Fruit fly (Drosophila melanogaster) whole organism, embryonic: ENCODE data around the gene CG43291.
A peak's percentile ranks its signal among the peaks of the same experiment; 100 is the strongest.

Experiments used
- Ada2b ChIP-seq: fragments of 200-800 bp; sonication (Bioruptor generic); IDR thresholded peaks from 2 replicates; pipeline ENCODE4 v1.3.6; 2022; ENCODE audit warnings: missing biosample characterization, missing genetic modification characterization
- Adf1 ChIP-seq: fragments of 200-800 bp; sonication (Bioruptor generic); IDR thresholded peaks from 2 replicates; pipeline ENCODE4 v1.3.6; 2022; ENCODE audit warnings: missing biosample characterization, missing genetic modification characterization
- CG10267 ChIP-seq: fragments of 200-800 bp; sonication (Bioruptor generic); optimal IDR thresholded peaks from 2 replicates; lab custom pipeline; 2018; ENCODE audit warnings: missing biosample characterization, mild to moderate bottlenecking, missing genetic modification characterization, moderate library complexity
- CG14441 ChIP-seq: fragments of 200-800 bp; sonication (Bioruptor generic); IDR thresholded peaks from 2 replicates; pipeline ENCODE4 v1.3.6; 2022; ENCODE audit warnings: missing biosample characterization, missing genetic modification characterization
- CG15011 ChIP-seq: fragments of 200-800 bp; sonication (Bioruptor generic); optimal IDR thresholded peaks from 3 replicates; lab custom pipeline; 2018; ENCODE audit warnings: missing biosample characterization, mild to moderate bottlenecking, missing genetic modification characterization
- CG15269 ChIP-seq: fragments of 200-800 bp; sonication (Bioruptor generic); optimal IDR thresholded peaks from 2 replicates; lab custom pipeline; 2018; ENCODE audit warnings: missing biosample characterization, mild to moderate bottlenecking, missing genetic modification characterization, moderate library complexity
- CG17361 ChIP-seq: fragments of 200-800 bp; sonication (Bioruptor generic); IDR thresholded peaks from 3 replicates; pipeline ENCODE4 v1.3.6; 2022; ENCODE audit warnings: missing biosample characterization, missing genetic modification characterization
- CG18476 ChIP-seq: fragments of 200-800 bp; sonication (Bioruptor generic); optimal IDR thresholded peaks from 2 replicates; lab custom pipeline; 2016; ENCODE audit warnings: missing biosample characterization, mild to moderate bottlenecking, missing genetic modification characterization
- CG2129 ChIP-seq: fragments of 200-800 bp; sonication (Bioruptor generic); IDR thresholded peaks from 2 replicates; pipeline ENCODE4 v1.3.6; 2022; ENCODE audit warnings: missing biosample characterization, missing genetic modification characterization; ENCODE audit not compliant: partially characterized antibody
- CG31388 ChIP-seq: fragments of 200-800 bp; sonication (Bioruptor generic); optimal IDR thresholded peaks from 2 replicates; lab custom pipeline; 2016; ENCODE audit warnings: missing biosample characterization, missing genetic modification characterization
- CG4328 ChIP-seq: fragments of 200-800 bp; sonication (Bioruptor generic); optimal IDR thresholded peaks from 3 replicates; lab custom pipeline; 2017; ENCODE audit warnings: missing biosample characterization, missing genetic modification reagents, missing genetic modification characterization
- CG6175 ChIP-seq: fragments of 200-800 bp; sonication (Bioruptor generic); IDR thresholded peaks from 3 replicates; pipeline ENCODE4 v1.3.6; 2022; ENCODE audit warnings: missing biosample characterization, missing genetic modification characterization
- CG6791 ChIP-seq: fragments of 200-800 bp; sonication (Bioruptor generic); IDR thresholded peaks from 3 replicates; pipeline ENCODE4 v1.3.6; 2022; ENCODE audit warnings: missing biosample characterization, missing genetic modification characterization; ENCODE audit not compliant: partially characterized antibody
- CG6813 ChIP-seq: fragments of 200-800 bp; sonication (Bioruptor generic); optimal IDR thresholded peaks from 2 replicates; lab custom pipeline; 2017; ENCODE audit warnings: missing biosample characterization, missing genetic modification characterization, mild to moderate bottlenecking, moderate library complexity, missing genetic modification reagents
- CG7556 ChIP-seq: fragments of 200-800 bp; sonication (Bioruptor generic); optimal IDR thresholded peaks from 2 replicates; lab custom pipeline; 2017; ENCODE audit warnings: missing biosample characterization, mild to moderate bottlenecking, missing genetic modification characterization
- CG8281 ChIP-seq: fragments of 200-800 bp; sonication (Bioruptor generic); optimal IDR thresholded peaks from 2 replicates; lab custom pipeline; 2018; ENCODE audit warnings: missing biosample characterization, mild to moderate bottlenecking, missing genetic modification characterization, moderate library complexity
- CTCF ChIP-seq: fragments of 200-800 bp; sonication (Bioruptor generic); optimal IDR thresholded peaks from 2 replicates; lab custom pipeline; 2017; ENCODE audit warnings: missing biosample characterization, mild to moderate bottlenecking, missing genetic modification characterization, moderate library complexity
- CkIIα-i1 ChIP-seq: fragments of 200-800 bp; sonication (Bioruptor generic); IDR thresholded peaks from 2 replicates; pipeline ENCODE4 v1.3.6; 2022; ENCODE audit warnings: missing biosample characterization, missing genetic modification characterization
- Dip2 ChIP-seq: fragments of 200-800 bp; sonication (Bioruptor generic); IDR thresholded peaks from 2 replicates; pipeline ENCODE4 v1.3.6; 2022; ENCODE audit warnings: missing biosample characterization, missing genetic modification characterization
- E2f2 ChIP-seq: fragments of 200-800 bp; sonication (Bioruptor generic); IDR thresholded peaks from 2 replicates; pipeline ENCODE4 v1.3.6; 2022; ENCODE audit warnings: missing biosample characterization, missing genetic modification characterization
- ERR ChIP-seq: fragments of 200-800 bp; sonication (Bioruptor generic); optimal IDR thresholded peaks from 2 replicates; lab custom pipeline; 2016; ENCODE audit warnings: missing biosample characterization, missing genetic modification characterization
- Gug ChIP-seq: fragments of 200-800 bp; sonication (Bioruptor generic); IDR thresholded peaks from 4 replicates; pipeline ENCODE4 v1.3.6; 2022; ENCODE audit warnings: missing biosample characterization, missing genetic modification characterization
- Hey ChIP-seq: fragments of 200-800 bp; sonication (Bioruptor generic); optimal IDR thresholded peaks from 3 replicates; lab custom pipeline; 2018; ENCODE audit warnings: missing biosample characterization, mild to moderate bottlenecking, missing genetic modification characterization
- Hr3 ChIP-seq: fragments of 200-800 bp; sonication (Bioruptor generic); optimal IDR thresholded peaks from 3 replicates; lab custom pipeline; 2016; ENCODE audit warnings: missing biosample characterization, missing genetic modification characterization
- Jarid2 ChIP-seq: fragments of 200-800 bp; sonication (Bioruptor generic); optimal IDR thresholded peaks from 3 replicates; lab custom pipeline; 2017; ENCODE audit warnings: mild to moderate bottlenecking, missing biosample characterization, missing genetic modification reagents, missing genetic modification characterization
- Optix ChIP-seq: fragments of 200-800 bp; sonication (Bioruptor generic); IDR thresholded peaks from 3 replicates; pipeline ENCODE4 v1.3.6; 2022; ENCODE audit warnings: missing biosample characterization, missing genetic modification characterization
- Sin3A ChIP-seq: fragments of >200 bp; optimal IDR thresholded peaks from 2 replicates; lab custom pipeline; 2018
- Sox100B ChIP-seq: fragments of 200-800 bp; sonication (Bioruptor generic); optimal IDR thresholded peaks from 3 replicates; lab custom pipeline; 2018; ENCODE audit warnings: missing biosample characterization, mild to moderate bottlenecking, missing genetic modification characterization
- Sry-δ ChIP-seq: fragments of 200-800 bp; sonication (Bioruptor generic); optimal IDR thresholded peaks from 2 replicates; lab custom pipeline; 2016; ENCODE audit warnings: missing biosample characterization, missing genetic modification characterization
- bab2 ChIP-seq: fragments of 200-800 bp; sonication (Bioruptor generic); optimal IDR thresholded peaks from 2 replicates; lab custom pipeline; 2016; ENCODE audit warnings: missing biosample characterization, missing genetic modification characterization
- cg ChIP-seq: fragments of 200-800 bp; sonication (Bioruptor generic); optimal IDR thresholded peaks from 3 replicates; lab custom pipeline; 2019; ENCODE audit warnings: missing biosample characterization, mild to moderate bottlenecking, missing genetic modification characterization, moderate library complexity
- chn ChIP-seq: fragments of 200-800 bp; sonication (Bioruptor generic); optimal IDR thresholded peaks from 2 replicates; lab custom pipeline; 2016; ENCODE audit warnings: missing biosample characterization, missing genetic modification characterization
- ci ChIP-seq: fragments of 200-800 bp; sonication (Bioruptor generic); IDR thresholded peaks from 3 replicates; pipeline ENCODE4 v1.3.6; 2022; ENCODE audit warnings: missing biosample characterization, missing genetic modification characterization
- crc ChIP-seq: fragments of 200-800 bp; sonication (Bioruptor generic); optimal IDR thresholded peaks from 2 replicates; lab custom pipeline; 2016; ENCODE audit warnings: missing biosample characterization, missing genetic modification characterization
- dimm ChIP-seq: fragments of 200-800 bp; sonication (Bioruptor generic); IDR thresholded peaks from 2 replicates; pipeline ENCODE4 v1.3.6; 2022; ENCODE audit warnings: missing biosample characterization, missing genetic modification characterization
- dmrt11E ChIP-seq: fragments of 200-800 bp; sonication (Bioruptor generic); optimal IDR thresholded peaks from 3 replicates; lab custom pipeline; 2018; ENCODE audit warnings: missing biosample characterization, mild to moderate bottlenecking, missing genetic modification characterization, moderate library complexity
- exex ChIP-seq: fragments of 200-800 bp; sonication (Bioruptor generic); optimal IDR thresholded peaks from 4 replicates; lab custom pipeline; 2018; ENCODE audit warnings: missing biosample characterization, mild to moderate bottlenecking, missing genetic modification characterization, moderate library complexity
- fd3F ChIP-seq: fragments of 200-800 bp; sonication (Bioruptor generic); optimal IDR thresholded peaks from 2 replicates; lab custom pipeline; 2018; ENCODE audit warnings: missing biosample characterization, mild to moderate bottlenecking, missing genetic modification characterization, moderate library complexity
- gem ChIP-seq: fragments of 200-800 bp; sonication (Bioruptor generic); optimal IDR thresholded peaks from 2 replicates; lab custom pipeline; 2019; ENCODE audit warnings: missing biosample characterization, mild to moderate bottlenecking, missing genetic modification characterization, moderate library complexity
- gsb ChIP-seq: fragments of 200-800 bp; sonication (Bioruptor generic); IDR thresholded peaks from 2 replicates; pipeline ENCODE4 v1.3.6; 2022; ENCODE audit warnings: missing biosample characterization, missing genetic modification characterization
- jing ChIP-seq: fragments of 200-800 bp; sonication (Bioruptor generic); optimal IDR thresholded peaks from 2 replicates; lab custom pipeline; 2018; ENCODE audit warnings: missing biosample characterization, mild to moderate bottlenecking, missing genetic modification characterization
- lbe ChIP-seq: fragments of 200-800 bp; sonication (Bioruptor generic); optimal IDR thresholded peaks from 2 replicates; lab custom pipeline; 2016; ENCODE audit warnings: missing biosample characterization, mild to moderate bottlenecking, missing genetic modification characterization
- maf-S ChIP-seq: fragments of 200-800 bp; sonication (Bioruptor generic); optimal IDR thresholded peaks from 2 replicates; lab custom pipeline; 2016; ENCODE audit warnings: missing biosample characterization, missing genetic modification characterization
- mld ChIP-seq: fragments of 200-800 bp; sonication (Bioruptor generic); IDR thresholded peaks from 3 replicates; pipeline ENCODE4 v1.3.6; 2022; ENCODE audit warnings: missing biosample characterization, missing genetic modification characterization; ENCODE audit not compliant: partially characterized antibody
- peb ChIP-seq: fragments of 200-800 bp; sonication (Bioruptor generic); IDR thresholded peaks from 2 replicates; pipeline ENCODE4 v1.3.6; 2022; ENCODE audit warnings: missing biosample characterization, missing genetic modification characterization
- pfk ChIP-seq: fragments of 200-800 bp; sonication (Bioruptor generic); optimal IDR thresholded peaks from 2 replicates; lab custom pipeline; 2018; ENCODE audit warnings: missing biosample characterization, mild to moderate bottlenecking, missing genetic modification characterization, moderate library complexity
- sc ChIP-seq, 3 experiments: fragments of >200 bp in 2 of 3; fragments of 200-800 bp in 1 of 3; sonication (Bioruptor generic) in 1 of 3; optimal IDR thresholded peaks; 2 replicates in 2 of 3; 3 replicates in 1 of 3; lab custom pipeline; 2017; ENCODE audit warnings: mild to moderate bottlenecking in 1 of 3, missing biosample characterization in 1 of 3, missing genetic modification characterization in 1 of 3, missing genetic modification reagents in 1 of 3
- sens-2 ChIP-seq: fragments of 200-800 bp; sonication (Bioruptor generic); IDR thresholded peaks from 2 replicates; pipeline ENCODE4 v1.3.6; 2022; ENCODE audit warnings: missing biosample characterization, missing genetic modification characterization
- sr ChIP-seq: fragments of 200-800 bp; sonication (Bioruptor generic); IDR thresholded peaks from 3 replicates; pipeline ENCODE4 v1.3.6; 2022; ENCODE audit warnings: missing biosample characterization, missing genetic modification characterization

Gene CG43291

DNA sequence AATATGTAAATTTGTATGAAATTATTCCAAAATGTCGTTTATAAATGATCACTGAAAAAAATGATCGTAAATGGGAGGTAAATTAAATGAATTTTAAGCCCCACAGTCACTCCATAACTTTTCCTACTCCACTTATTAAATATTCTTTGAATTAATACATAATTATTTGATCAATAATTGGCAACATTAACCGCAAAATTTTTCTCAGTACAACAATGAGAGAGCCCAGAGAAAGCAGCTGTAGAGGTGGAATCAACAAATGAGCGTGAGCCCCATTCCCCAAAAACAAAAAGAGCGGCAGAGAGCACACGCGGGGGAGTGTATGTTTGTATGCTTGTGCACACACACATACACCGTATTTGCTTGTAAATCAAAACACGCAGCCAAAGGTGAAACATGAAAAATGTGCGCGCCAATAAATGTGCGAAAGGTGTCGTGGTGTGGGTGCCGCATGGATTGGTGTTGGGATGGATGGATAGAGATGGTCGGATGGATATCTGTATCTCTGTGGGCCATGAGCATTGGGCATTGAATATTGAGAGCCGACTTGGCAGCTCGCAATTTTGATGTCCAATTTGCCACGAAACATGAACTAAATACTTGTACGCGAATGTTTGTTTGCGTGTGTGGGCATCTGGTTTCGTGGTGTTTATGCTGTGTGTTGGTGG lies 39.4 kb upstream of the CG43291 start (continued):
- TF ChIP-seq CG7556, result peak; percentile 99
- no peak for TF ChIP-seq Dip2 (GFP tag; lab: Robert Waterston, UW)

DNA sequence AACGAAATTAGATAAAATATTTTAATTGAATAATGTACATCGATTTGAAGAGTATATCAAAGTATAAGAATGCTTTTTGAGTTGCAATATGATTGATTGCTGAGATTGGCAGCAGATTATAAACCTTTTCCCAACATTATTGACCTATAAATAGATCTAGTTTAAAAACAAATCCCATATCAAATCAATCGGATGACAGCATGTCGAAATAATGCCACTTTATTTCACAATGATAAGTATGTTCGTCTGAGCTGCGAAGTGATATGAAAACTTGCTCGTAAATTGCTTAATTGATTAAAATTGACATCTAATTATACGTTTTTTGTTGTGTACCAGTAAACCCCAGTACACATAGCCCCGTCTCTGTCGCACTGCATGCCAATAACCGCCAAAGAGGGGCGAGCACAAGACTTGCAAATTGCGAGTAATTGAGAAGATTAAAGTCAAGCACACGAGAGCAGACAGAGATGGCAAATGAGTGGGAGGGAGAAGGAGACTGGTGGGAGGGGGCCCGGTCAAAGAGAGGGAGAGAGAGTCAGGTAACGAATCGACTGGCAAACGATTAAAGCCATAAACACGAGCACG lies 38.7 kb upstream of the CG43291 start:
- TF ChIP-seq CG6175, result no peak
- TF ChIP-seq crc (GFP tag; lab: Kevin White, UChicago), result peak; percentile 49
- TF ChIP-seq E2f2, result no peak
- no peak for TF ChIP-seq pfk (GFP tag; lab: Kevin White, UChicago)
- peak; percentile 32 for TF ChIP-seq fd3F (GFP tag; lab: Kevin White, UChicago)
- no peak for TF ChIP-seq bab2 (GFP tag; lab: Kevin White, UChicago)
- TF ChIP-seq CG18476 (GFP tag; lab: Kevin White, UChicago), result no peak
- TF ChIP-seq sens-2 (GFP tag; lab: Robert Waterston, UW), result no peak
- no peak for TF ChIP-seq CG6813 (GFP tag; lab: Kevin White, UChicago)
- TF ChIP-seq gem, result peak; percentile 71
- TF ChIP-seq CG10267 (tag; lab: Kevin White, UChicago), result no peak
- TF ChIP-seq peb (GFP tag; lab: Robert Waterston, UW), result no peak
- no peak for TF ChIP-seq CG17361 (GFP tag; lab: Robert Waterston, UW)
- TF ChIP-seq CG31388 (GFP tag; lab: Kevin White, UChicago), result no peak
- TF ChIP-seq Hey, result no peak
- no peak for TF ChIP-seq CTCF
- no peak for TF ChIP-seq CG6791 (GFP tag; lab: Robert Waterston, UW)
- no peak for TF ChIP-seq Ada2b
- peak; percentile 47 for TF ChIP-seq CG15269
- no peak for TF ChIP-seq mld
- TF ChIP-seq jing (GFP tag; lab: Kevin White, UChicago), result peak; percentile 43
- no peak for TF ChIP-seq dmrt11E (tag; lab: Kevin White, UChicago)
- no peak for TF ChIP-seq CkIIα-i1 (GFP tag; lab: Robert Waterston, UW)
- TF ChIP-seq Optix (GFP tag; lab: Robert Waterston, UW), result no peak
- peak; percentile 73 for TF ChIP-seq exex (tag; lab: Kevin White, UChicago)
- no peak for TF ChIP-seq CG4328
- TF ChIP-seq sc (optimal IDR thresholded peaks at IDR 0.05; lab: Kevin White, UChicago), result no peak
- no peak for TF ChIP-seq sc (GFP tag; optimal IDR thresholded peaks at IDR 0.05; lab: Kevin White, UChicago)
- TF ChIP-seq Jarid2 (GFP tag; lab: Kevin White, UChicago), result no peak
- TF ChIP-seq Adf1 (GFP tag; lab: Robert Waterston, UW), result no peak
- TF ChIP-seq lbe, result peak; percentile 68
- TF ChIP-seq Hr3, result peak; percentile 18
- TF ChIP-seq CG2129, result no peak
- no peak for TF ChIP-seq gsb
- TF ChIP-seq Sox100B, result peak; percentile 7
- TF ChIP-seq ci (GFP tag; lab: Robert Waterston, UW), result no peak
- peak; percentile 25 for TF ChIP-seq CG15011 (GFP tag; lab: Kevin White, UChicago)
- TF ChIP-seq dimm, result no peak
- TF ChIP-seq ERR, result peak; percentile 4
- no peak for TF ChIP-seq CG14441 (GFP tag; lab: Robert Waterston, UW)
- no peak for TF ChIP-seq sr (GFP tag; lab: Robert Waterston, UW)
- TF ChIP-seq cg (GFP tag; lab: Kevin White, UChicago), result no peak
- TF ChIP-seq Sin3A (lab: Kevin White, UChicago), result no peak
- no peak for TF ChIP-seq CG8281
- TF ChIP-seq Sry-δ (GFP tag; lab: Kevin White, UChicago), result peak; percentile 9
- no peak; the same call in 2 of the 4 replicates for TF ChIP-seq Gug
- peak; percentile 1 for TF ChIP-seq chn (GFP tag; lab: Kevin White, UChicago)
- TF ChIP-seq maf-S (GFP tag; lab: Kevin White, UChicago), result peak; percentile 51
